Fruit fly (Drosophila melanogaster): ENCODE results near the gene CG10340.

The CG10340 gene

DNA sequence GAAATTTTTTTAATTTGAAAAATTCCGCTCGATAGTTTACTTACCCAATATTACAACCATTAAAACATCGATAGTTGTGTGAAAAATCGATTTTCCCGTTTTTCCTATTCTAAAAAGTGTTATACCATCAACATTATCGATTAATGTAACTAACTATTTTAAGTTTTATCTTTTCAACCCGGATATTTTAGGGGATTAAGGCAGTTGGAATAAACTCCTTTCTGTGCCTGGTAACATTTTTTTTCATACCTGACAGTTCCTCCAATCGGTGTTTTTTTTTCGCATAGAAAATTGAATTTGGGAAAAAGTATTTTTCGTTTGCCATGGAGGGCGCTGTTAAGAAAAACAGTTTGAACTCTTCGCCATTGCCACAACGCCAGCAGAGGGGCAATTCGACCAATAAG, 25.8 kb upstream of the CG10340 start, which contains the start of gene nonA-l (continued):
- TF ChIP-seq knrl (GFP tag; IDR thresholded peaks at IDR 0.05; ENCODE audit: partially characterized antibody) (peak; percentile 83), Doc3 (GFP tag; IDR thresholded peaks at IDR 0.05; ENCODE audit: partially characterized antibody) (peak; percentile 69), Xbp1 (GFP tag; optimal IDR thresholded peaks at IDR 0.05) (no peak), CG1603 (tag; optimal IDR thresholded peaks at IDR 0.05) (peak; percentile 55), Bgb (GFP tag; IDR thresholded peaks at IDR 0.05; ENCODE audit: partially characterized antibody) (peak; percentile 87), al (GFP tag; IDR thresholded peaks at IDR 0.05) (no peak), Elba2 (GFP tag; optimal IDR thresholded peaks at IDR 0.05) (peak; percentile 36), esg (GFP tag; conservative IDR thresholded peaks at IDR 0.05) (no peak), CG6791 (GFP tag; IDR thresholded peaks at IDR 0.05; ENCODE audit: partially characterized antibody) (peak; percentile 85), CoRest (tag; optimal IDR thresholded peaks at IDR 0.05) (peak; percentile 53), CG8281 (tag; optimal IDR thresholded peaks at IDR 0.05) (no peak), Sry-δ (GFP tag; optimal IDR thresholded peaks at IDR 0.05) (peak; percentile 78), CG2712 (tag; optimal IDR thresholded peaks at IDR 0.05) (peak; percentile 39), slou (GFP tag; optimal IDR thresholded peaks at IDR 0.05) (no peak), br (optimal IDR thresholded peaks at IDR 0.05) (no peak), emc (GFP tag; optimal IDR thresholded peaks at IDR 0.05) (no peak), Hr3 (GFP tag; optimal IDR thresholded peaks at IDR 0.05) (no peak), CG14860 (GFP tag; IDR thresholded peaks at IDR 0.05; ENCODE audit: partially characterized antibody) (peak; percentile 83), unc-4 (GFP tag; IDR thresholded peaks at IDR 0.05; ENCODE audit: partially characterized antibody) (peak; percentile 87), HLH54F (GFP tag; optimal IDR thresholded peaks at IDR 0.05) (no peak), CG13287 (GFP tag; IDR thresholded peaks at IDR 0.05; ENCODE audit: partially characterized antibody) (peak; percentile 90), stc (GFP tag; IDR thresholded peaks at IDR 0.05) (no peak), CG34224 (GFP tag; IDR thresholded peaks at IDR 0.05; ENCODE audit: partially characterized antibody) (peak; percentile 74), HmgZ (tag; optimal IDR thresholded peaks at IDR 0.05) (peak; percentile 48), sqz (GFP tag; optimal IDR thresholded peaks at IDR 0.05) (peak; percentile 20), Scr (GFP tag; IDR thresholded peaks at IDR 0.05; ENCODE audit: partially characterized antibody) (peak; percentile 88), trem (tag; optimal IDR thresholded peaks at IDR 0.05) (peak; percentile 53), ab (GFP tag; optimal IDR thresholded peaks at IDR 0.05) (no peak), pzg (GFP tag; optimal IDR thresholded peaks at IDR 0.05) (peak; percentile 70), onecut (GFP tag; IDR thresholded peaks at IDR 0.05) (peak; percentile 85), ranshi (GFP tag; IDR thresholded peaks at IDR 0.05) (no peak), CTCF (GFP tag; optimal IDR thresholded peaks at IDR 0.05) (peak; percentile 51), CG30020 (tag; optimal IDR thresholded peaks at IDR 0.05) (peak; percentile 36), fru (optimal IDR thresholded peaks at IDR 0.05) (no peak), cas (GFP tag; IDR thresholded peaks at IDR 0.05) (no peak), oc (tag; optimal IDR thresholded peaks at IDR 0.05) (no peak), CG16813 (GFP tag; IDR thresholded peaks at IDR 0.05; ENCODE audit: partially characterized antibody) (peak; percentile 88), tna (GFP tag; IDR thresholded peaks at IDR 0.05; ENCODE audit: partially characterized antibody) (peak; percentile 73), CG15269 (tag; optimal IDR thresholded peaks at IDR 0.05) (no peak), CG9797 (GFP tag; optimal IDR thresholded peaks at IDR 0.05) (peak; percentile 61), Dll (GFP tag; IDR thresholded peaks at IDR 0.05; ENCODE audit: partially characterized antibody) (peak; percentile 90), E2f2 (GFP tag; IDR thresholded peaks at IDR 0.05) (peak; percentile 96), z (GFP tag; IDR thresholded peaks at IDR 0.05) (no peak), CG3407 (GFP tag; optimal IDR thresholded peaks at IDR 0.05) (no peak), Chrac-16 (GFP tag; optimal IDR thresholded peaks at IDR 0.05) (no peak), CG6683 (GFP tag; optimal IDR thresholded peaks at IDR 0.05) (no peak), MBD-R2 (GFP tag; IDR thresholded peaks at IDR 0.05) (peak; percentile 25; the same call in 1 of the 2 replicates), CG4617 (GFP tag; optimal IDR thresholded peaks at IDR 0.05; ENCODE audit: borderline replicate concordance) (peak; percentile 62), gfzf (GFP tag; optimal IDR thresholded peaks at IDR 0.05) (peak; percentile 88), MESR4 (GFP tag; optimal IDR thresholded peaks at IDR 0.05) (peak; percentile 75), Spps (tag; optimal IDR thresholded peaks at IDR 0.05) (no peak)

Data from whole organism, embryonic.